Worm (Caenorhabditis elegans): Measurements from ENCODE around the gene T02G5.15.

The T02G5.15 gene

DNA sequence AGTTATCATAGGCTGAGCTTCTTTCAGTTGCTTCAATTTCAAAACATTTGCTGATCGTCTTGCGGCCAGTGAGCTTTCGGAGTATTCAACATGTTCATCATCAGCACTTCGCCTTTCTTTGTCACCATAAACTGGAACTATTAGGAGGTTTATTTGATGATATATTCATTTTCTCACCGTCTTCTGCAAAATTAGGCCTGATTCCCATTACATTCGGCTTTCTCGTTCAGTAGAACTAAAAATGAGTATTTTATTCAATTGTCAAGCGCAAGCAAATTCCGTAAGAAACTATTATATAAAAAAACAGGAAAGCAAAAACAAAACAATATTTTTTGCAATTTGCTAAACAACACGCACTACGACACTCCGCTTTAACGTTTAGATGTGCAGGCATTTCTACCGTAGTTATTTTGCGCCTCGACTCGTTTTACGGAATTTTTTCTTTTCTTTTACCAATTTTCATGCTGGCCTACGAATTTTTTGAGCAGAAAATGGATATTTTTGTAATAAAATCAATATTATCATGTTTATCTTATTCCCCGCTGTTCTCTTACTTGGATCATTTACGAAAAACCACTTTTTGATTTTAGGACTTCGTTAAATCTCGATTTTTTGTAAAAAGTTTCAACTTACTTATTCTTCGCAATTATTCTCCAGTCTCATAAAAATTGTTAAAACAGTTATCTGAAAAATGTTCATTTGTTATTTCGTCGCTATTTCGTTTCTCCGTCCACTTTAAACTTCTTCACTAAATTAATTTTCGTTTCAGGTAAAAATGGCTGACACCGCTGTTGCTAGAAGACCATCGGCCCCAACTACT is 20.9 kb downstream of the T02G5.15 start, which contains the start of the genes farl-11 and rpl-33 (continued):
- TF ChIP-seq mdt-29 (GFP tag; IDR thresholded peaks at IDR 0.05) (no peak), dmd-9 (GFP tag; IDR thresholded peaks at IDR 0.05) (no peak), spr-1 (tag; optimal IDR thresholded peaks at IDR 0.05) (peak; percentile 16), hif-1 (tag; optimal IDR thresholded peaks at IDR 0.05) (peak in 1 of 2 experiments; percentile 84), F44E2.7 (GFP tag; IDR thresholded peaks at IDR 0.05) (no peak), egl-43 (GFP tag; IDR thresholded peaks at IDR 0.05) (no peak), fos-1 (tag; optimal IDR thresholded peaks at IDR 0.05) (no peak), ZK337.2 (GFP tag; IDR thresholded peaks at IDR 0.05) (no peak), ama-1 (optimal IDR thresholded peaks at IDR 0.05) (peak; percentile 11), lin-29 (GFP tag; IDR thresholded peaks at IDR 0.05) (no peak)

DNA sequence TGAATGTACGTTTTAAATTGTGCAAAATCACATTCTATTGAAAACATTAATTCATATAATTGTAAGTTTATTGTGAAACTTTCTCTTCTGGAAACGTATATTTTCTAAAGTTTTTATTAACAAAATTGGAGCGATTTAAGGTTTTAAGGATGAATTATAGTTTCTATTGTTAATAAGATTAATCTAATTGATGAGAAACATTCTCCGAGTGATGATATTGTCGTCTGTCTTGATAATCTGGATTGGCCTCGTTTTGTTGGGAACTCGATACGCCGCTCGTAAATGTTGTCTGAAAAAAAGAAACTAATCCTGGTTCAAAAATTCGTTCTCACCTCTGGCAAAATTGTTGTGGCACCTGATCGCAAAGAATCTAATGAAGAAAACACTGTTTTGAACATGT is 22.2 kb downstream of the T02G5.15 start:
- no peak for TF ChIP-seq sdz-12 (GFP tag; optimal IDR thresholded peaks at IDR 0.05)
- TF ChIP-seq lin-39 (tag; optimal IDR thresholded peaks at IDR 0.05) = no peak
- TF ChIP-seq egl-43 (GFP tag; IDR thresholded peaks at IDR 0.05) = no peak
- TF ChIP-seq F10B5.3 (tag; optimal IDR thresholded peaks at IDR 0.05) = no peak
- no peak for TF ChIP-seq nhr-237 (tag; optimal IDR thresholded peaks at IDR 0.05)
- peak; percentile 37; the same call in 1 of the 2 replicates for TF ChIP-seq lin-38 (GFP tag; IDR thresholded peaks at IDR 0.05)
- TF ChIP-seq mdl-1 (tag; optimal IDR thresholded peaks at IDR 0.05) = no peak
- no peak for TF ChIP-seq ceh-44 (GFP tag; IDR thresholded peaks at IDR 0.05)
- no peak for TF ChIP-seq ama-1 (optimal IDR thresholded peaks at IDR 0.05)
- no peak for TF ChIP-seq ceh-28 (tag; optimal IDR thresholded peaks at IDR 0.05)
- no peak for TF ChIP-seq madf-5 (GFP tag; IDR thresholded peaks at IDR 0.05)
- TF ChIP-seq hif-1 (tag; optimal IDR thresholded peaks at IDR 0.05) = no peak
- TF ChIP-seq Y48G9A.11 (GFP tag; IDR thresholded peaks at IDR 0.05) = peak; percentile 59
- no peak for TF ChIP-seq fkh-10 (GFP tag; optimal IDR thresholded peaks at IDR 0.05)
- TF ChIP-seq R02D3.7 (tag; optimal IDR thresholded peaks at IDR 0.05) = no peak
- TF ChIP-seq daf-8 (GFP tag; IDR thresholded peaks at IDR 0.05) = no peak

DNA sequence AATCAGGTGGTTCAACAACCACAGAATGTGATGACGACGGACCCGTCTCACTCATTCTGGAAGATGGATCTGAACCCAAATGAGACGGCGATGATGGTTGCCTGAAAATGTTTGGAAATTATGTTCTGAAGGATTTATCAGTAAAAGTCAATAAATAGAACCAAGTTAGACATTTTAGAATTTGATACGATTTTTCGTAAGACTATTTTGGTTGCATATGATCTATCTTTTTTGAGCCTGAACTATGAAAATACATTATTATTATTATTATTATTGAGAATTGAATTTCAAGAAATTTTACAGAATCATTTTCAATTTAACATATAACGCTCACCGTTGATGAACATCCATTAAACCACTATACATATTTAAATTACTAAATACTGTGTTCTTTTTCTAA is 25.8 kb downstream of the T02G5.15 start, which contains the start of gene F10E7.9:
F10E7.9 (minus strand) TSS at position 101 of the 400 bp plus-strand sequence.
- TF ChIP-seq unc-62 (GFP tag; optimal IDR thresholded peaks at IDR 0.05 in 1 of 2) (no peak), unc-62 (tag; optimal IDR thresholded peaks at IDR 0.05) (no peak), hlh-30 (tag; optimal IDR thresholded peaks at IDR 0.05; ENCODE audit: insufficient read depth) (no peak), jun-1 (tag; optimal IDR thresholded peaks at IDR 0.05) (no peak), ceh-44 (GFP tag; IDR thresholded peaks at IDR 0.05) (no peak), ceh-82 (tag; optimal IDR thresholded peaks at IDR 0.05) (no peak), nhr-111 (GFP tag; optimal IDR thresholded peaks at IDR 0.05) (no peak), dmd-6 (GFP tag; IDR thresholded peaks at IDR 0.05) (no peak), zfp-2 (tag; optimal IDR thresholded peaks at IDR 0.05) (no peak), T26A8.4 (GFP tag; IDR thresholded peaks at IDR 0.05) (no peak), tag-97 (GFP tag; IDR thresholded peaks at IDR 0.05) (no peak), nhr-25 (tag; optimal IDR thresholded peaks at IDR 0.05; ENCODE audit: borderline replicate concordance, insufficient read depth) (no peak), ama-1 (optimal IDR thresholded peaks at IDR 0.05) (no peak), tra-1 (GFP tag; IDR thresholded peaks at IDR 0.05) (no peak)
